Worm (Caenorhabditis elegans): Measurements from ENCODE around the gene R03D7.8.

ce11 chrII:10918293-10918756 lies 38.4 kb downstream of the R03D7.8 start, which contains the start of gene tba-4:
- no peak for TF ChIP-seq tbx-37 (GFP tag; conservative IDR thresholded peaks at IDR 0.05)
- TF ChIP-seq ets-7 (tag; optimal IDR thresholded peaks at IDR 0.05), result no peak
- no peak for TF ChIP-seq ceh-13 (GFP tag; optimal IDR thresholded peaks at IDR 0.05)

All from whole organism, early embryonic.